Fruit fly (Drosophila melanogaster) whole organism, embryonic: Measurements from ENCODE around the gene CG34408.

Experiments used
- Abd-B ChIP-seq: fragments of 200-800 bp; sonication (Bioruptor generic); optimal IDR thresholded peaks from 2 replicates; lab custom pipeline; 2018; ENCODE audit warnings: missing biosample characterization, mild to moderate bottlenecking, missing genetic modification characterization, moderate library complexity
- Atf-2 ChIP-seq: fragments of 200-800 bp; sonication (Bioruptor generic); optimal IDR thresholded peaks from 2 replicates; lab custom pipeline; 2016; ENCODE audit warnings: missing biosample characterization, missing genetic modification characterization
- CG10431 ChIP-seq: fragments of 200-800 bp; sonication (Bioruptor generic); optimal IDR thresholded peaks from 3 replicates; lab custom pipeline; 2018; ENCODE audit warnings: missing biosample characterization, mild to moderate bottlenecking, missing genetic modification characterization
- CG10979 ChIP-seq: fragments of 200-800 bp; sonication (Bioruptor generic); optimal IDR thresholded peaks from 2 replicates; lab custom pipeline; 2018; ENCODE audit warnings: missing biosample characterization, mild to moderate bottlenecking, missing genetic modification characterization, moderate library complexity
- CG11696 ChIP-seq: fragments of 200-800 bp; sonication (Bioruptor generic); IDR thresholded peaks from 2 replicates; pipeline ENCODE4 v1.3.6; 2022; ENCODE audit warnings: missing biosample characterization, missing genetic modification characterization
- CG14050 ChIP-seq: fragments of 200-800 bp; sonication (Bioruptor generic); IDR thresholded peaks from 3 replicates; pipeline ENCODE4 v1.3.6; 2022; ENCODE audit warnings: missing biosample characterization, missing genetic modification characterization
- CG14710 ChIP-seq: fragments of 200-800 bp; sonication (Bioruptor generic); optimal IDR thresholded peaks from 3 replicates; lab custom pipeline; 2019; ENCODE audit warnings: missing biosample characterization, mild to moderate bottlenecking, missing genetic modification characterization, moderate library complexity
- CG17328 ChIP-seq: fragments of 200-800 bp; sonication (Bioruptor generic); IDR thresholded peaks from 2 replicates; pipeline ENCODE4 v1.3.6; 2022; ENCODE audit warnings: missing biosample characterization, missing genetic modification characterization
- CG18599 ChIP-seq: fragments of 200-800 bp; sonication (Bioruptor generic); optimal IDR thresholded peaks from 3 replicates; lab custom pipeline; 2017; ENCODE audit warnings: missing biosample characterization, missing genetic modification characterization, mild to moderate bottlenecking, moderate library complexity, missing genetic modification reagents
- CG2678 ChIP-seq: fragments of 200-800 bp; sonication (Bioruptor generic); optimal IDR thresholded peaks from 3 replicates; lab custom pipeline; 2019; ENCODE audit warnings: missing biosample characterization, mild to moderate bottlenecking, missing genetic modification characterization, moderate library complexity
- CG34376 ChIP-seq: fragments of 200-800 bp; sonication (Bioruptor generic); optimal IDR thresholded peaks from 2 replicates; lab custom pipeline; 2018; ENCODE audit warnings: missing biosample characterization, mild to moderate bottlenecking, missing genetic modification characterization
- CG4820 ChIP-seq: fragments of 200-800 bp; sonication (Bioruptor generic); optimal IDR thresholded peaks from 3 replicates; lab custom pipeline; 2016; ENCODE audit warnings: missing biosample characterization, missing genetic modification characterization
- CG6683 ChIP-seq: fragments of 200-800 bp; sonication (Bioruptor generic); optimal IDR thresholded peaks from 2 replicates; lab custom pipeline; 2017; ENCODE audit warnings: missing biosample characterization, mild to moderate bottlenecking, missing genetic modification characterization, missing genetic modification reagents
- CG6765 ChIP-seq: fragments of 200-800 bp; sonication (Bioruptor generic); optimal IDR thresholded peaks from 3 replicates; lab custom pipeline; 2017; ENCODE audit warnings: missing biosample characterization, mild to moderate bottlenecking, missing genetic modification characterization
- CG6813 ChIP-seq: fragments of 200-800 bp; sonication (Bioruptor generic); optimal IDR thresholded peaks from 2 replicates; lab custom pipeline; 2017; ENCODE audit warnings: missing biosample characterization, missing genetic modification characterization, mild to moderate bottlenecking, moderate library complexity, missing genetic modification reagents
- CG6854 ChIP-seq: fragments of 200-800 bp; sonication (Bioruptor generic); optimal IDR thresholded peaks from 3 replicates; lab custom pipeline; 2017; ENCODE audit warnings: missing biosample characterization, mild to moderate bottlenecking, missing genetic modification characterization
- CG7357 ChIP-seq: fragments of 200-800 bp; sonication (Bioruptor generic); IDR thresholded peaks from 3 replicates; pipeline ENCODE4 v1.3.6; 2022; ENCODE audit warnings: missing biosample characterization, missing genetic modification characterization
- CG8359 ChIP-seq: fragments of 200-800 bp; sonication (Bioruptor generic); optimal IDR thresholded peaks from 2 replicates; lab custom pipeline; 2017; ENCODE audit warnings: missing biosample characterization, mild to moderate bottlenecking, missing genetic modification characterization, borderline replicate concordance
- CG8388 ChIP-seq: fragments of 200-800 bp; sonication (Bioruptor generic); optimal IDR thresholded peaks from 2 replicates; lab custom pipeline; 2019; ENCODE audit warnings: missing biosample characterization, mild to moderate bottlenecking, missing genetic modification characterization, moderate library complexity
- CkIIα-i1 ChIP-seq: fragments of 200-800 bp; sonication (Bioruptor generic); IDR thresholded peaks from 2 replicates; pipeline ENCODE4 v1.3.6; 2022; ENCODE audit warnings: missing biosample characterization, missing genetic modification characterization
- HmgZ ChIP-seq: fragments of 200-800 bp; sonication (Bioruptor generic); optimal IDR thresholded peaks from 2 replicates; lab custom pipeline; 2018; ENCODE audit warnings: missing biosample characterization, mild to moderate bottlenecking, missing genetic modification characterization
- Hr51 ChIP-seq, 2 experiments: fragments of 200-800 bp; sonication (Bioruptor generic); optimal IDR thresholded peaks; 2 replicates in 1 of 2; 3 replicates in 1 of 2; lab custom pipeline; 2016 to 2018; ENCODE audit warnings: missing biosample characterization in 2 of 2, missing genetic modification characterization in 2 of 2, mild to moderate bottlenecking in 1 of 2, moderate library complexity in 1 of 2
- Med ChIP-seq: fragments of 200-800 bp; sonication (Bioruptor generic); peaks from one replicate; lab custom pipeline; 2016; ENCODE audit warnings: missing biosample characterization, missing genetic modification characterization, mild to moderate bottlenecking, inconsistent platforms, moderate library complexity
- Mrtf ChIP-seq: fragments of 200-800 bp; sonication (Bioruptor generic); IDR thresholded peaks from 3 replicates; pipeline ENCODE4 v1.3.6; 2022; ENCODE audit warnings: missing biosample characterization, missing genetic modification characterization
- Nf-YC ChIP-seq: fragments of 200-800 bp; optimal IDR thresholded peaks from 3 replicates; lab custom pipeline; 2019; ENCODE audit warnings: missing biosample characterization, mild to moderate bottlenecking, missing genetic modification characterization, moderate library complexity
- Rx ChIP-seq: fragments of 200-800 bp; sonication (Bioruptor generic); IDR thresholded peaks from 2 replicates; pipeline ENCODE4 v1.3.6; 2022; ENCODE audit warnings: missing biosample characterization, missing genetic modification characterization
- Side ChIP-seq: fragments of 200-800 bp; sonication (Bioruptor generic); optimal IDR thresholded peaks from 2 replicates; lab custom pipeline; 2016; ENCODE audit warnings: missing biosample characterization, missing genetic modification characterization
- Six4 ChIP-seq: fragments of 200-800 bp; sonication (Bioruptor generic); optimal IDR thresholded peaks from 2 replicates; lab custom pipeline; 2016; ENCODE audit warnings: missing biosample characterization, missing genetic modification characterization
- Sox100B ChIP-seq: fragments of 200-800 bp; sonication (Bioruptor generic); optimal IDR thresholded peaks from 3 replicates; lab custom pipeline; 2018; ENCODE audit warnings: missing biosample characterization, mild to moderate bottlenecking, missing genetic modification characterization
- ara ChIP-seq: fragments of 200-800 bp; sonication (Bioruptor generic); IDR thresholded peaks from 2 replicates; pipeline ENCODE4 v1.3.6; 2022; ENCODE audit warnings: missing biosample characterization, missing genetic modification characterization
- ase ChIP-seq: fragments of 200-800 bp; sonication (Bioruptor generic); IDR thresholded peaks from 3 replicates; pipeline ENCODE4 v1.3.6; 2022; ENCODE audit warnings: missing biosample characterization, missing genetic modification characterization
- cad ChIP-seq: fragments of >200 bp; optimal IDR thresholded peaks from 2 replicates; lab custom pipeline; 2017; ENCODE audit warnings: missing biosample characterization, missing genetic modification characterization
- cas ChIP-seq: fragments of 200-800 bp; sonication (Bioruptor generic); IDR thresholded peaks from 2 replicates; pipeline ENCODE4 v1.3.6; 2022; ENCODE audit warnings: missing biosample characterization, missing genetic modification characterization
- dimm ChIP-seq: fragments of 200-800 bp; sonication (Bioruptor generic); IDR thresholded peaks from 2 replicates; pipeline ENCODE4 v1.3.6; 2022; ENCODE audit warnings: missing biosample characterization, missing genetic modification characterization
- dysf ChIP-seq: fragments of 200-800 bp; sonication (Bioruptor generic); IDR thresholded peaks from 3 replicates; pipeline ENCODE4 v1.3.6; 2022; ENCODE audit warnings: missing biosample characterization, missing genetic modification characterization
- gcm2 ChIP-seq: fragments of 200-800 bp; sonication (Bioruptor generic); optimal IDR thresholded peaks from 2 replicates; lab custom pipeline; 2016; ENCODE audit warnings: missing biosample characterization, missing genetic modification characterization
- gro ChIP-seq: fragments of 200-800 bp; sonication (Bioruptor generic); optimal IDR thresholded peaks from 2 replicates; lab custom pipeline; 2016; ENCODE audit warnings: missing biosample characterization, missing genetic modification characterization
- ham ChIP-seq: fragments of 200-800 bp; sonication (Bioruptor generic); IDR thresholded peaks from 2 replicates; pipeline ENCODE4 v1.3.6; 2022; ENCODE audit warnings: missing biosample characterization, missing genetic modification characterization
- hbn ChIP-seq: fragments of 200-800 bp; sonication (Bioruptor generic); IDR thresholded peaks from 2 replicates; pipeline ENCODE4 v1.3.6; 2022; ENCODE audit warnings: missing biosample characterization, missing genetic modification characterization; ENCODE audit not compliant: partially characterized antibody
- hkb ChIP-seq, 2 experiments: fragments of 200-800 bp in 1 of 2; fragments of >200 bp in 1 of 2; sonication (Bioruptor generic) in 1 of 2; IDR thresholded peaks in 1 of 2; optimal IDR thresholded peaks in 1 of 2; 2 replicates each; pipeline versions ENCODE4 v1.3.6 to Lab custom; 2017 to 2022; ENCODE audit warnings: missing biosample characterization in 1 of 2, missing genetic modification characterization in 1 of 2
- insv ChIP-seq, 2 experiments: fragments of 200-800 bp; sonication (Bioruptor generic); optimal IDR thresholded peaks; 3 replicates each; lab custom pipeline; 2016 to 2018; ENCODE audit warnings: missing biosample characterization in 2 of 2, missing genetic modification characterization in 2 of 2
- inv ChIP-seq: fragments of 200-800 bp; sonication (Bioruptor generic); IDR thresholded peaks from 2 replicates; pipeline ENCODE4 v1.3.6; 2022; ENCODE audit warnings: missing biosample characterization, missing genetic modification characterization; ENCODE audit not compliant: partially characterized antibody
- mirr ChIP-seq: fragments of 200-800 bp; sonication (Bioruptor generic); optimal IDR thresholded peaks from 3 replicates; lab custom pipeline; 2018; ENCODE audit warnings: missing biosample characterization, mild to moderate bottlenecking, missing genetic modification characterization
- org-1 ChIP-seq: fragments of 200-800 bp; sonication (Bioruptor generic); optimal IDR thresholded peaks from 2 replicates; lab custom pipeline; 2017; ENCODE audit warnings: missing biosample characterization, missing genetic modification characterization
- scrt ChIP-seq: fragments of 200-800 bp; sonication (Bioruptor generic); optimal IDR thresholded peaks from 2 replicates; lab custom pipeline; 2018; ENCODE audit warnings: missing biosample characterization, mild to moderate bottlenecking, missing genetic modification characterization, moderate library complexity
- sens-2 ChIP-seq: fragments of 200-800 bp; sonication (Bioruptor generic); IDR thresholded peaks from 2 replicates; pipeline ENCODE4 v1.3.6; 2022; ENCODE audit warnings: missing biosample characterization, missing genetic modification characterization
- sim ChIP-seq: fragments of 200-800 bp; sonication (Bioruptor generic); IDR thresholded peaks from 2 replicates; pipeline ENCODE4 v1.3.6; 2022; ENCODE audit warnings: missing biosample characterization, missing genetic modification characterization
- ttk ChIP-seq: fragments of 200-800 bp; sonication (Bioruptor generic); IDR thresholded peaks from 2 replicates; pipeline ENCODE4 v2.1.2; 2022; ENCODE audit warnings: missing biosample characterization, missing genetic modification characterization

Gene CG34408

DNA sequence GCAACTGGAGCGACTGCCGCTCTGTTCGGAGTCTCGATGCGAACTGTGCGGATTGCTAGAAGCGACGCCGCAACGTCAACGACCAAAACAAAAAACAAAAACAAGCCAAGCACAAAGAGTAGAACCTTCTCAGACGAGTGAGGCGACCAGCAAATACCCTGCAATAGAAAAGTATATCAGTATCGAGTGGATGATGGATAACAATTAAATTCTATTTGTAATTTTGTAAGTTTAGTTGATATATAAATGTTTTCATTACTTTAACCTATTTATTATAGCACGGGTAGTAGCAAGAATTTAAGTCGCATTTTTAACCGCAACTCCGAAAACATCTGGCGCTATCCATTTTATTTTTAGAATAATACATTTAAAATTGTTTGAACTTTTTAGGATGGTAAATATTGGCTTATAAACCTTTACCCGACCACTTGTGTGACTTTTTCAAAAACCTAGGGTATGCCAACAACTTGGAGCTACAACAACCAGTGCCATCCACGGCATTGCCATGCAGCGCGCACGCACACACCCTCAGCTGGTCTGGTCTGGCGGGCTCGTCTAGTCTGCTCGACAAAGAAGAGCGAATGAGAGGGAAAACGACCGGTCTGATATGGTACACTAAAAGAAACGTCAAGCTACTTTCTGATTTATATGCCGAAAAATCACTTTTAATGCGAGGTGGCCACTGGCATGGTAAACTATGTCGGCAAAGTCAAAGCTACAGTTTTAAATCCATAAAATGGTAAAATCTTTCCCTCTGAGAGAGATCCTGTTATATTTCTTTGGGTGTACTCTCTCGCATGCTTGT is 45.5 kb downstream of the CG34408 start, which contains the start of gene CG12643 (continued):
- peak; percentile 91 for TF ChIP-seq Sox100B (GFP tag; lab: Kevin White, UChicago)
- TF ChIP-seq cad, result no peak
- TF ChIP-seq hkb (optimal IDR thresholded peaks at IDR 0.05; lab: Kevin White, UChicago), result peak; percentile 5
- peak; percentile 95 for TF ChIP-seq hkb (GFP tag; IDR thresholded peaks at IDR 0.05; lab: Robert Waterston, UW)
- peak; percentile 81 for TF ChIP-seq gcm2
- TF ChIP-seq scrt (GFP tag; lab: Kevin White, UChicago), result peak; percentile 71
- TF ChIP-seq Hr51 (GFP tag; optimal IDR thresholded peaks at IDR 0.05; lab: Kevin White, UChicago), result peak; percentile 83 to 84
- TF ChIP-seq Atf-2, result peak; percentile 84
- TF ChIP-seq Mrtf (GFP tag; lab: Robert Waterston, UW), result peak; percentile 89
- peak; percentile 82 for TF ChIP-seq ara (GFP tag; lab: Robert Waterston, UW)
- TF ChIP-seq CG18599, result peak; percentile 89
- peak; percentile 60 for TF ChIP-seq Abd-B (GFP tag; lab: Kevin White, UChicago)
- TF ChIP-seq CG4820 (GFP tag; lab: Kevin White, UChicago), result peak; percentile 90
- TF ChIP-seq Rx, result peak; percentile 94
- TF ChIP-seq CG7357, result peak; percentile 70
- TF ChIP-seq CG2678, result peak; percentile 89
- peak; percentile 27 to 70 for TF ChIP-seq insv (GFP tag; optimal IDR thresholded peaks at IDR 0.05; lab: Kevin White, UChicago)
- peak; percentile 86 for TF ChIP-seq ase (GFP tag; lab: Robert Waterston, UW)
- TF ChIP-seq CG6813 (GFP tag; lab: Kevin White, UChicago), result peak; percentile 83
- TF ChIP-seq CG11696 (GFP tag; lab: Robert Waterston, UW), result peak; percentile 72
- peak; percentile 50 for TF ChIP-seq CG8359 (GFP tag; lab: Kevin White, UChicago)
- TF ChIP-seq Med (GFP tag; lab: Kevin White, UChicago), result peak; percentile 99
- TF ChIP-seq Six4 (GFP tag; lab: Kevin White, UChicago), result peak; percentile 85
- no peak for TF ChIP-seq hbn
- TF ChIP-seq CkIIα-i1, result peak; percentile 87
- peak; percentile 66 for TF ChIP-seq CG10431 (GFP tag; lab: Kevin White, UChicago)
- peak; percentile 83 for TF ChIP-seq dimm (GFP tag; lab: Robert Waterston, UW)
- peak; percentile 84 for TF ChIP-seq CG10979 (tag; lab: Kevin White, UChicago)
- TF ChIP-seq mirr (GFP tag; lab: Kevin White, UChicago), result peak; percentile 22
- peak; percentile 87 for TF ChIP-seq org-1
- no peak for TF ChIP-seq inv (GFP tag; lab: Robert Waterston, UW)
- TF ChIP-seq sim, result peak; percentile 74; the same call in 1 of the 2 replicates
- peak; percentile 61 for TF ChIP-seq CG6683
- TF ChIP-seq CG8388, result peak; percentile 87
- peak; percentile 79 for TF ChIP-seq Nf-YC (tag; lab: Kevin White, UChicago)
- TF ChIP-seq cas (GFP tag; lab: Robert Waterston, UW), result no peak
- peak; percentile 83 for TF ChIP-seq CG34376 (GFP tag; lab: Kevin White, UChicago)
- peak; percentile 92 for TF ChIP-seq ttk
- TF ChIP-seq CG6854 (GFP tag; lab: Kevin White, UChicago), result peak; percentile 66
- TF ChIP-seq CG14050 (GFP tag; lab: Robert Waterston, UW), result peak; percentile 89
- peak; percentile 79 for TF ChIP-seq HmgZ
- TF ChIP-seq CG17328 (GFP tag; lab: Robert Waterston, UW), result peak; percentile 96
- peak; percentile 35 for TF ChIP-seq ham
- peak; percentile 92 for TF ChIP-seq sens-2 (GFP tag; lab: Robert Waterston, UW)
- TF ChIP-seq Side, result peak; percentile 91
- peak; percentile 90 for TF ChIP-seq dysf
- peak; percentile 83 for TF ChIP-seq CG6765
- peak; percentile 84 for TF ChIP-seq gro (GFP tag; lab: Kevin White, UChicago)
- peak; percentile 73 for TF ChIP-seq CG14710 (tag; lab: Kevin White, UChicago)
